Worm (Caenorhabditis elegans): Measurements from ENCODE around the gene F56B6.6.

F56B6.6 gene

DNA sequence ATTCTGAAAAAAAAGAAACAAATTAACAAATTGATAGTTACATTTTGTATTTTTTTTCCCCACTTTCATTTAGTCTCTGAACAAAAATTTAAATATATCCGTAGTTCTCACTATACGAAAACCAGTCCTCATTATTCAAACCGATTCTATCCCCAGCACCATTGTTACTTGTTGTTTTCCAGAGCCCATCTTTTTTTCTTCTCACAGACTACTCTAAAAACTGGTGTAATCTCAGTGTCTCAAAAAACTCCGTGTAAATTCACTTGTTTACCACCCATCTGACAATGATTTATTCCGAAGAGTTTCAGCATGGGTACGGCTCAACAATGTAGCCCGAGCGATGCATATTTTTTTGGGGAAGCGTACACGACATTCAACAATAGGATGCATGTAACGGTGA lies 43.8 kb downstream of the F56B6.6 start, which contains the start of gene C12D12.3:
C12D12.3 (plus strand) TSS at position 301 of the 400 bp plus-strand sequence.
- TF ChIP-seq mec-3 (tag; optimal IDR thresholded peaks at IDR 0.05; ENCODE audit: borderline replicate concordance) (no peak), che-1 (tag; optimal IDR thresholded peaks at IDR 0.05) (no peak), hlh-13 (GFP tag; optimal IDR thresholded peaks at IDR 0.05) (no peak), dmd-4 (tag; optimal IDR thresholded peaks at IDR 0.05; ENCODE audit: borderline replicate concordance) (no peak), ceh-30 (tag; optimal IDR thresholded peaks at IDR 0.05) (no peak), lin-11 (tag; optimal IDR thresholded peaks at IDR 0.05) (no peak), hlh-30 (tag; optimal IDR thresholded peaks at IDR 0.05; ENCODE audit: insufficient read depth) (no peak), ceh-48 (tag; optimal IDR thresholded peaks at IDR 0.05) (no peak), pag-3 (tag; optimal IDR thresholded peaks at IDR 0.05; ENCODE audit: borderline replicate concordance) (no peak), tbx-2 (tag; optimal IDR thresholded peaks at IDR 0.05) (no peak)

ce11 chrX:3488074-3488688 lies 44.6 kb downstream of the F56B6.6 start:
- TF ChIP-seq madf-2 (tag; optimal IDR thresholded peaks at IDR 0.05) (no peak), rnt-1 (tag; optimal IDR thresholded peaks at IDR 0.05) (peak; percentile 53), unc-55 (GFP tag; optimal IDR thresholded peaks at IDR 0.05) (peak; percentile 75)
